Fruit fly (Drosophila melanogaster) whole organism, pupa: ENCODE data around the gene CG11248.

Source experiments
- CG4496 ChIP-seq: fragments of 200-800 bp; sonication (Bioruptor generic); IDR thresholded peaks from 3 replicates; pipeline ENCODE4 v1.3.6; 2022; ENCODE audit warnings: missing biosample characterization, missing genetic modification characterization
- Pif1B ChIP-seq: fragments of 200-800 bp; sonication (Bioruptor generic); optimal IDR thresholded peaks from 3 replicates; lab custom pipeline; 2016; ENCODE audit warnings: missing biosample characterization, missing genetic modification characterization

DNA sequence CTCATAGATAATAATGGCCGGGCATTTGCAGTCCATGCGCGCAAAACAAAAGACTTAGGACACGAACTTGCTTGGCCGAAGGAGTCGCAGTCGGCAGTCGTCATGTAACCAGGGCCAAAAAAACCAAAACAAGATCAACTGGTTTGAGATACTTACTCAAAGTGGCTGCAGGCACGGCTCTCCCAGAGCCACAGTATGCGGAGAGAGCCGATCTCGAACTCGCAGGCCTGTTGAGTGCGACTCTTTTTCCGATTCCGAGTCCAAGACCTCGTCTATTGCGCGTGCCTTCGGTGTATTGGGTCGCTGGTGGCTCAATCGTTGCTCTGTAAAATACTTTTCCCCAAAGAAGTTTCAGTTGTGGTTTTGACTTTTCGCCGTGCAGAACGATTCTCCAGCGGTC lies 35.2 kb upstream of the CG11248 start, which contains the start of gene CG43980:
- TF ChIP-seq Pif1B (GFP tag; lab: Kevin White, UChicago) (no peak), CG4496 (GFP tag; lab: Robert Waterston, UW) (no peak)
